Worm (Caenorhabditis elegans): Measurements from ENCODE around the gene pph-6.

Gene pph-6

ce11 chrIII:3486055-3486454 is 24.6 kb downstream of the pph-6 start:
- TF ChIP-seq ceh-83 (GFP tag; optimal IDR thresholded peaks at IDR 0.05): no peak
- peak; percentile 61 for TF ChIP-seq zip-8 (tag; optimal IDR thresholded peaks at IDR 0.05)
- TF ChIP-seq nhr-28 (tag; optimal IDR thresholded peaks at IDR 0.05): no peak

ce11 chrIII:3487133-3487532 is 25.6 kb downstream of the pph-6 start:
- no peak for TF ChIP-seq M03D4.4 (tag; optimal IDR thresholded peaks at IDR 0.05)
- TF ChIP-seq zip-8 (tag; optimal IDR thresholded peaks at IDR 0.05): no peak
- no peak for TF ChIP-seq cnd-1 (tag; optimal IDR thresholded peaks at IDR 0.05)
- no peak for TF ChIP-seq unc-120 (tag; optimal IDR thresholded peaks at IDR 0.05; ENCODE audit: poor library complexity, severe bottlenecking)
- no peak for TF ChIP-seq lsy-2 (tag; optimal IDR thresholded peaks at IDR 0.05)
- TF ChIP-seq bed-3 (GFP tag; optimal IDR thresholded peaks at IDR 0.05): no peak
- TF ChIP-seq lin-32 (GFP tag; optimal IDR thresholded peaks at IDR 0.05): no peak
- no peak for TF ChIP-seq ztf-11 (tag; optimal IDR thresholded peaks at IDR 0.05)
- no peak for TF ChIP-seq blmp-1 (tag; optimal IDR thresholded peaks at IDR 0.05)
- TF ChIP-seq unc-62 (GFP tag; optimal IDR thresholded peaks at IDR 0.05): no peak
- TF ChIP-seq flh-1 (GFP tag; optimal IDR thresholded peaks at IDR 0.05): no peak
- no peak for TF ChIP-seq ces-1 (GFP tag; optimal IDR thresholded peaks at IDR 0.05)
- TF ChIP-seq hlh-1 (tag; optimal IDR thresholded peaks at IDR 0.05): no peak
- TF ChIP-seq ceh-43 (GFP tag; optimal IDR thresholded peaks at IDR 0.05): no peak
- no peak for TF ChIP-seq snpc-4 (tag; optimal IDR thresholded peaks at IDR 0.05)
- no peak for TF ChIP-seq elt-3 (tag; optimal IDR thresholded peaks at IDR 0.05)
- TF ChIP-seq unc-39 (tag; optimal IDR thresholded peaks at IDR 0.05): no peak
- no peak for TF ChIP-seq pha-4 (tag; optimal IDR thresholded peaks at IDR 0.05)
- no peak for TF ChIP-seq nhr-76 (tag; optimal IDR thresholded peaks at IDR 0.05)
- no peak for TF ChIP-seq mls-2 (tag; optimal IDR thresholded peaks at IDR 0.05)

ce11 chrIII:3488224-3488623 is 26.7 kb downstream of the pph-6 start, which contains the start of gene C34C12.7:
Gene C34C12.7 (minus strand): TSS chrIII:3488341.
- TF ChIP-seq nhr-28 (tag; optimal IDR thresholded peaks at IDR 0.05) (no peak), ceh-39 (tag; optimal IDR thresholded peaks at IDR 0.05) (no peak), sptf-1 (tag; optimal IDR thresholded peaks at IDR 0.05) (no peak), flh-1 (GFP tag; optimal IDR thresholded peaks at IDR 0.05) (no peak), lin-13 (tag; optimal IDR thresholded peaks at IDR 0.05) (no peak), tbx-8 (GFP tag; optimal IDR thresholded peaks at IDR 0.05) (no peak), blmp-1 (tag; optimal IDR thresholded peaks at IDR 0.05) (no peak), snpc-4 (tag; optimal IDR thresholded peaks at IDR 0.05) (no peak)

- TF ChIP-seq unc-120 (tag; optimal IDR thresholded peaks at IDR 0.05; ENCODE audit: poor library complexity, severe bottlenecking) (no peak), M03D4.4 (tag; optimal IDR thresholded peaks at IDR 0.05) (no peak), mep-1 (tag; optimal IDR thresholded peaks at IDR 0.05) (no peak), hlh-1 (tag; optimal IDR thresholded peaks at IDR 0.05) (no peak), drap-1 (GFP tag; optimal IDR thresholded peaks at IDR 0.05) (no peak), lsy-2 (tag; optimal IDR thresholded peaks at IDR 0.05) (no peak), tbx-8 (GFP tag; optimal IDR thresholded peaks at IDR 0.05) (no peak), nhr-12 (tag; optimal IDR thresholded peaks at IDR 0.05) (no peak), flh-1 (GFP tag; optimal IDR thresholded peaks at IDR 0.05) (no peak), nhr-237 (tag; optimal IDR thresholded peaks at IDR 0.05) (no peak), elt-3 (tag; optimal IDR thresholded peaks at IDR 0.05) (no peak), lin-13 (tag; optimal IDR thresholded peaks at IDR 0.05) (no peak), blmp-1 (tag; optimal IDR thresholded peaks at IDR 0.05) (no peak), unc-39 (tag; optimal IDR thresholded peaks at IDR 0.05) (no peak), unc-62 (GFP tag; optimal IDR thresholded peaks at IDR 0.05) (no peak), ces-1 (GFP tag; optimal IDR thresholded peaks at IDR 0.05) (no peak), ztf-11 (tag; optimal IDR thresholded peaks at IDR 0.05) (no peak), nhr-2 (tag; optimal IDR thresholded peaks at IDR 0.05) (no peak), pha-4 (tag; optimal IDR thresholded peaks at IDR 0.05) (no peak)
These were observed 31.6 kb downstream of the pph-6 start, which contains the start of gene gly-14 for ce11 chrIII:3493138-3493537. Gene gly-14 (minus strand): TSS chrIII:3493238.

- TF ChIP-seq ceh-83 (GFP tag; optimal IDR thresholded peaks at IDR 0.05): no peak
- TF ChIP-seq unc-39 (tag; optimal IDR thresholded peaks at IDR 0.05): no peak
- no peak for TF ChIP-seq sptf-1 (tag; optimal IDR thresholded peaks at IDR 0.05)
- TF ChIP-seq sem-2 (GFP tag; optimal IDR thresholded peaks at IDR 0.05): no peak
- TF ChIP-seq mls-2 (tag; optimal IDR thresholded peaks at IDR 0.05): no peak
- no peak for TF ChIP-seq nhr-28 (tag; optimal IDR thresholded peaks at IDR 0.05)
- no peak for TF ChIP-seq blmp-1 (tag; optimal IDR thresholded peaks at IDR 0.05)
- TF ChIP-seq nhr-76 (tag; optimal IDR thresholded peaks at IDR 0.05): no peak
- TF ChIP-seq nhr-12 (tag; optimal IDR thresholded peaks at IDR 0.05): no peak
- no peak for TF ChIP-seq elt-3 (tag; optimal IDR thresholded peaks at IDR 0.05)
- no peak for TF ChIP-seq lin-32 (GFP tag; optimal IDR thresholded peaks at IDR 0.05)
- no peak for TF ChIP-seq lsy-2 (tag; optimal IDR thresholded peaks at IDR 0.05)
- no peak for TF ChIP-seq nhr-237 (tag; optimal IDR thresholded peaks at IDR 0.05)
- TF ChIP-seq lin-13 (tag; optimal IDR thresholded peaks at IDR 0.05): no peak
- no peak for TF ChIP-seq pha-4 (tag; optimal IDR thresholded peaks at IDR 0.05)
- no peak for TF ChIP-seq ceh-39 (tag; optimal IDR thresholded peaks at IDR 0.05)
These were observed 37.5 kb downstream of the pph-6 start, which contains the start of gene M01F1.9 for ce11 chrIII:3498957-3499356. Gene M01F1.9 (minus strand): TSS chrIII:3499057.

Data from whole organism, mixed stage, embryonic.